Worm (Caenorhabditis elegans): ENCODE data around the gene F49E10.4.

F49E10.4 gene

ce11 chrX:5917284-5917683 is 41.6 kb downstream of the F49E10.4 start, which contains the start of gene Y23B4A.1:
Gene Y23B4A.1 (minus strand): TSS chrX:5917384.
- no peak for TF ChIP-seq tab-1 (GFP tag; IDR thresholded peaks at IDR 0.05)
- TF ChIP-seq ztf-29 (GFP tag; IDR thresholded peaks at IDR 0.05) = no peak
- no peak for TF ChIP-seq flt-1 (GFP tag; IDR thresholded peaks at IDR 0.05)
- TF ChIP-seq klf-2 (GFP tag; conservative IDR thresholded peaks at IDR 0.05) = no peak
- no peak for TF ChIP-seq cog-1 (tag; optimal IDR thresholded peaks at IDR 0.05)
- no peak for TF ChIP-seq ref-1 (GFP tag; conservative IDR thresholded peaks at IDR 0.05)
- no peak for TF ChIP-seq med-1 (GFP tag; optimal IDR thresholded peaks at IDR 0.05; ENCODE audit: insufficient read depth)
- TF ChIP-seq T22C8.4 (GFP tag; IDR thresholded peaks at IDR 0.05) = no peak
- TF ChIP-seq ztf-23 (GFP tag; IDR thresholded peaks at IDR 0.05) = no peak

- no peak for TF ChIP-seq tab-1 (GFP tag; IDR thresholded peaks at IDR 0.05)
- no peak for TF ChIP-seq T22C8.4 (GFP tag; IDR thresholded peaks at IDR 0.05)
Measured at ce11 chrX:5919097-5919496, 43.4 kb downstream of the F49E10.4 start, which contains the start of gene capa-1. Gene capa-1 (plus strand): TSS chrX:5919397.

- no peak for TF ChIP-seq tab-1 (GFP tag; IDR thresholded peaks at IDR 0.05)
- TF ChIP-seq ztf-29 (GFP tag; IDR thresholded peaks at IDR 0.05) = no peak
- TF ChIP-seq klf-2 (GFP tag; conservative IDR thresholded peaks at IDR 0.05) = no peak
- TF ChIP-seq ztf-23 (GFP tag; IDR thresholded peaks at IDR 0.05) = no peak
- TF ChIP-seq flt-1 (GFP tag; IDR thresholded peaks at IDR 0.05) = no peak
- no peak for TF ChIP-seq med-1 (GFP tag; optimal IDR thresholded peaks at IDR 0.05; ENCODE audit: insufficient read depth)
- no peak for TF ChIP-seq ref-1 (GFP tag; conservative IDR thresholded peaks at IDR 0.05)
Measured at ce11 chrX:5923672-5924071, 48.0 kb downstream of the F49E10.4 start.

- no peak for TF ChIP-seq med-1 (GFP tag; optimal IDR thresholded peaks at IDR 0.05; ENCODE audit: insufficient read depth)
- TF ChIP-seq T22C8.4 (GFP tag; IDR thresholded peaks at IDR 0.05) = no peak
- no peak for TF ChIP-seq tab-1 (GFP tag; IDR thresholded peaks at IDR 0.05)
- TF ChIP-seq ztf-23 (GFP tag; IDR thresholded peaks at IDR 0.05) = no peak
- TF ChIP-seq cog-1 (tag; optimal IDR thresholded peaks at IDR 0.05) = no peak
- no peak for TF ChIP-seq klf-2 (GFP tag; conservative IDR thresholded peaks at IDR 0.05)
- TF ChIP-seq ztf-29 (GFP tag; IDR thresholded peaks at IDR 0.05) = no peak
- TF ChIP-seq flt-1 (GFP tag; IDR thresholded peaks at IDR 0.05) = no peak
- no peak for TF ChIP-seq ref-1 (GFP tag; conservative IDR thresholded peaks at IDR 0.05)
Measured at ce11 chrX:5930822-5931221, 55.2 kb downstream of the F49E10.4 start, which contains the start of gene egl-6. Gene egl-6 (plus strand): TSS chrX:5931122.
